Worm (Caenorhabditis elegans): ENCODE measurements around the gene K08F8.7.

Gene K08F8.7

DNA sequence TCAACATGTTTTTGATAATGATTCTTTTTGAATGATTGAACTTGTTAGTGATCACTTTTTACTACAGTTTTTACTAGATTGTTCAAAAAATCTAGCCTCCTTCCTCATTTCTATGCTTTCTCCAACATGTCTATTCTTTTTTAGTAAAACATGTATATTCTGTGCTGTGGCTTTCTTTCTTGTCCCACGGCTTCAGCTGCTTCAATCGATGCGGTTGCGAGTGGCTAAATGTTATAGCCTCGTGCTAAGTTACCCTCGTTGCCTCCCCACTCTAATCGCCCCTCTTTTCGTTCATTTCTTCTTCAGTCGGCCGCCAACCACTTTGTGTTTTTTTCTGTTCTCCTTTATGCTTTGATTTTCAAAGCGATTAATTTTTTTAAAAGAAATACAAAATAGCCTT is 30.7 kb upstream of the K08F8.7 start:
- TF ChIP-seq Y55F3AM.14 (GFP tag; optimal IDR thresholded peaks at IDR 0.05), result no peak
- TF ChIP-seq nhr-12 (tag; optimal IDR thresholded peaks at IDR 0.05), result no peak
- no peak for TF ChIP-seq skn-1 (tag; optimal IDR thresholded peaks at IDR 0.05)
- peak; percentile 45 to 58 for TF ChIP-seq mdl-1 (tag; optimal IDR thresholded peaks at IDR 0.05)
- TF ChIP-seq nhr-11 (tag; optimal IDR thresholded peaks at IDR 0.05), result peak; percentile 13
- peak in 1 of 2 experiments; percentile 46 for TF ChIP-seq lsy-2 (tag; optimal IDR thresholded peaks at IDR 0.05)
- TF ChIP-seq zag-1 (tag; optimal IDR thresholded peaks at IDR 0.05), result no peak
- peak; percentile 35 for TF ChIP-seq C34F6.9 (tag; optimal IDR thresholded peaks at IDR 0.05)
- TF ChIP-seq sma-9 (GFP tag; optimal IDR thresholded peaks at IDR 0.05), result peak; percentile 25
- TF ChIP-seq sma-9 (tag; optimal IDR thresholded peaks at IDR 0.05), result no peak
- TF ChIP-seq peb-1 (tag; optimal IDR thresholded peaks at IDR 0.05), result no peak
- TF ChIP-seq snpc-4 (tag; optimal IDR thresholded peaks at IDR 0.05), result peak; percentile 8
- TF ChIP-seq ceh-82 (tag; optimal IDR thresholded peaks at IDR 0.05), result no peak
- TF ChIP-seq ztf-4 (tag; optimal IDR thresholded peaks at IDR 0.05), result peak; percentile 39
- peak; percentile 32 for TF ChIP-seq sem-4 (tag; optimal IDR thresholded peaks at IDR 0.05)
- TF ChIP-seq nhr-129 (tag; optimal IDR thresholded peaks at IDR 0.05), result peak; percentile 46

DNA sequence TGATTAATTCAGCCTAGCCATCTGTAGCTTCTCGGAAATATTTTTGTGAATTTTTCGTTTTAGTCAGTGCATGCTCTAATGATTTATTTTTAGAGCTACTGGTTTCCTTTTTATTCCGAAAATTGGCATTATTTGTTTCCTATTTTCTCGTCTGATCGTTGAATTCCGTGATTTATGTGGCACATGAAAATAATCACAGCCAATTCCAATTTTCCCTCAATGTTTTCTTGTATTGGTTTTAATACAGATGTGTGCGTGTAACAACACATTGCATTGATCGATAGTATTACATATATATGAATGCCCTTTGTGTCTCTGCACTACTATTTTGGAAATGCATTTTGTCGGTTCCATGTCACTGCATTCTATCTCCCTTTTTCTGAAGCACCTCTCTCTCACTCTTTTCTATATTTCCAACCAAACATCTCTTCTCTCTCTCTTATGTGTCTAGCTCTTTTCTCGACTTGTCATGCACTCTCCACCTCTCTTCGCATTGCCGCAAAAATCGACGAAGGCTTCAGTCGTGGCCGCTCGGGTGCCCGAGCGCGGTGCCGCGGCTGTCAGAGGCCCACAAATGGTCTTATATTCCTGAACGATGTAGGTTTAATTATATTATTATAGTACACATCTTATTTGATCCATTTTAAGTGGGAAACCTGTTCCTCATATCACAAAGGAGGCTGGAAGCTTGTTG is 29.2 kb upstream of the K08F8.7 start:
- no peak for TF ChIP-seq nhr-237 (tag; optimal IDR thresholded peaks at IDR 0.05)
- peak; percentile 49 for TF ChIP-seq F13H6.1 (tag; optimal IDR thresholded peaks at IDR 0.05)
- TF ChIP-seq mdl-1 (tag; optimal IDR thresholded peaks at IDR 0.05), result no peak
- no peak for TF ChIP-seq ceh-16 (tag; optimal IDR thresholded peaks at IDR 0.05)
- TF ChIP-seq dmd-4 (tag; optimal IDR thresholded peaks at IDR 0.05), result no peak
- peak; percentile 82 for TF ChIP-seq ama-1 (optimal IDR thresholded peaks at IDR 0.05)
- TF ChIP-seq snpc-4 (tag; optimal IDR thresholded peaks at IDR 0.05), result peak; percentile 13
- TF ChIP-seq ztf-1 (GFP tag; conservative IDR thresholded peaks at IDR 0.05), result no peak
- no peak for TF ChIP-seq egl-27 (tag; optimal IDR thresholded peaks at IDR 0.05)
- TF ChIP-seq zag-1 (tag; optimal IDR thresholded peaks at IDR 0.05), result peak; percentile 33
- no peak for TF ChIP-seq nhr-21 (tag; optimal IDR thresholded peaks at IDR 0.05)
- no peak for TF ChIP-seq nhr-10 (tag; optimal IDR thresholded peaks at IDR 0.05)
- TF ChIP-seq R02D3.7 (tag; optimal IDR thresholded peaks at IDR 0.05), result no peak
- no peak for TF ChIP-seq mbf-1 (tag; optimal IDR thresholded peaks at IDR 0.05)
- TF ChIP-seq unc-55 (GFP tag; optimal IDR thresholded peaks at IDR 0.05), result peak; percentile 71
- no peak for TF ChIP-seq lin-13 (GFP tag; optimal IDR thresholded peaks at IDR 0.05)
- TF ChIP-seq aly-2 (tag; optimal IDR thresholded peaks at IDR 0.05), result no peak
- no peak for TF ChIP-seq nhr-12 (tag; optimal IDR thresholded peaks at IDR 0.05)
- TF ChIP-seq sma-9 (GFP tag; optimal IDR thresholded peaks at IDR 0.05), result peak; percentile 28
- TF ChIP-seq sma-9 (tag; optimal IDR thresholded peaks at IDR 0.05), result no peak
- no peak for TF ChIP-seq ztf-11 (tag; optimal IDR thresholded peaks at IDR 0.05)
- TF ChIP-seq fos-1 (tag; optimal IDR thresholded peaks at IDR 0.05), result peak; percentile 6
- TF ChIP-seq gmeb-1 (tag; optimal IDR thresholded peaks at IDR 0.05), result no peak
- no peak for TF ChIP-seq peb-1 (tag; optimal IDR thresholded peaks at IDR 0.05)
- TF ChIP-seq elt-3 (tag; optimal IDR thresholded peaks at IDR 0.05), result no peak
- TF ChIP-seq ztf-4 (tag; optimal IDR thresholded peaks at IDR 0.05), result peak; percentile 20
- no peak for TF ChIP-seq blmp-1 (tag; optimal IDR thresholded peaks at IDR 0.05; ENCODE audit: insufficient read depth)
- TF ChIP-seq nhr-11 (tag; optimal IDR thresholded peaks at IDR 0.05), result no peak
- TF ChIP-seq unc-62 (GFP tag; optimal IDR thresholded peaks at IDR 0.05), result no peak
- peak; percentile 23 for TF ChIP-seq sem-4 (tag; optimal IDR thresholded peaks at IDR 0.05)
- TF ChIP-seq skn-1 (tag; optimal IDR thresholded peaks at IDR 0.05), result no peak
- no peak for TF ChIP-seq ZK546.5 (tag; optimal IDR thresholded peaks at IDR 0.05)
- no peak for TF ChIP-seq lin-11 (tag; optimal IDR thresholded peaks at IDR 0.05)
- TF ChIP-seq alr-1 (tag; optimal IDR thresholded peaks at IDR 0.05), result no peak
- TF ChIP-seq nhr-23 (tag; optimal IDR thresholded peaks at IDR 0.05), result no peak
- TF ChIP-seq nhr-129 (tag; optimal IDR thresholded peaks at IDR 0.05), result peak; percentile 48
- TF ChIP-seq elt-1 (tag; optimal IDR thresholded peaks at IDR 0.05), result no peak
- TF ChIP-seq sma-3 (GFP tag; optimal IDR thresholded peaks at IDR 0.05), result no peak
- TF ChIP-seq C34F6.9 (tag; optimal IDR thresholded peaks at IDR 0.05), result peak; percentile 86
- TF ChIP-seq nhr-77 (tag; optimal IDR thresholded peaks at IDR 0.05), result no peak
- no peak for TF ChIP-seq mab-5 (tag; optimal IDR thresholded peaks at IDR 0.05)
- no peak for TF ChIP-seq nhr-25 (tag; optimal IDR thresholded peaks at IDR 0.05)
- peak; percentile 71 for TF ChIP-seq crh-2 (tag; optimal IDR thresholded peaks at IDR 0.05)
- no peak for TF ChIP-seq Y55F3AM.14 (GFP tag; optimal IDR thresholded peaks at IDR 0.05)
- TF ChIP-seq unc-39 (tag; optimal IDR thresholded peaks at IDR 0.05), result no peak
- no peak for TF ChIP-seq lin-39 (tag; optimal IDR thresholded peaks at IDR 0.05)
- TF ChIP-seq nhr-6 (tag; optimal IDR thresholded peaks at IDR 0.05), result no peak
- TF ChIP-seq ceh-82 (tag; optimal IDR thresholded peaks at IDR 0.05), result no peak
- peak in 1 of 2 experiments; percentile 41 for TF ChIP-seq lsy-2 (tag; optimal IDR thresholded peaks at IDR 0.05)

Measured in whole organism, L2 larva.